Worm (Caenorhabditis elegans) whole organism, L4/young adult: ENCODE data around the gene pmt-2.

Experiments
- W03F9.2 ChIP-seq: fragments of 150-350 bp; optimal IDR thresholded peaks from 2 replicates; lab custom pipeline; 2014; ENCODE audit warnings: missing biosample characterization, missing genetic modification characterization
- dao-5 ChIP-seq: sonication (generic microtip); optimal IDR thresholded peaks from 2 replicates; lab custom pipeline; 2016; ENCODE audit warnings: missing genotype, missing genetic modification characterization, moderate library complexity, missing compliant biosample characterization
- him-1 ChIP-seq: sonication (generic microtip); optimal IDR thresholded peaks from 2 replicates; lab custom pipeline; 2016; ENCODE audit warnings: missing genotype, missing genetic modification reagents, missing genetic modification characterization, missing compliant biosample characterization

DNA sequence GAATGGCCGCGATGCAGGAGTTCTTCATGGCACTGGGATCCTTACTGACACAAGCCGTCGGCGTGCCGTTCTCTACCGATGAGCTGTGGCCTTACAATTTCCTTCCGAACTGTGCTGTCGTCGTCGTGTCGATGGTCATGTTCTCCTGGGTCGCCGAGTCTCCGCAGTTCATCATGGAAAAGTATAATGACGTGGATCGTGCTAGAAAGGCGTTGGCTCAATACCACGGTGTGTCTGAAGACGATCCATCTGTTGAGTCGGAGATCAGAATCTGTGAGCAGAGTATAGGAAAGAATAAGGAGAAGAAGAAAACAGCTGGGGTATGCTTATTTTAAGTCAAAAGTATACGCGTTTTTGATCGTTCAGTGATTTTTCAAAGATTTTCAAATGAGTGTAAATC, 29.2 kb upstream of the pmt-2 start:
- TF ChIP-seq W03F9.2, result no peak
- no peak for TF ChIP-seq dao-5 (tag; lab: Kevin White, UChicago)
- no peak for TF ChIP-seq him-1 (tag; lab: Kevin White, UChicago)
